Worm (Caenorhabditis elegans): ENCODE data around the gene sir-2.1.

sir-2.1 gene

DNA sequence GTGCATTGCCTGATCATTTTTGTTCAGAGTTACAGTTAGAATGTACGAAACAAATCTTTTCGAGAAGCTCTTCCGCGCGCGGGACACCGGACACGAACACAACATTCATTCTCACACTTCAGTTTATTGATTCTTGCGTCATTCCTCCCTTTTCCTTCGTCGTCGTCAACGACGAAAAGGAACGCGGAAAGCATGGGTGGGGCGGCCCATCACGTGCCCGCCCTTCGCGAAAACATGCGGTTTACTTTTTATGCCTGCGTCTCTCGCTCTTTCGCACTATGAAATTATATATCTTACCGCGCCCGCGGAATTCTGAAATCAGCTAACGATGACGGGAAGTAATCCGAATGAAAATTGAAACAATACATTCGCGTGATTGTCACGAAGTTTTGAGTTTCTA, 14.6 kb upstream of the sir-2.1 start (continued):
- no peak for TF ChIP-seq zip-11 (GFP tag; IDR thresholded peaks at IDR 0.05)
- peak; percentile 16 for TF ChIP-seq nhr-11 (tag; optimal IDR thresholded peaks at IDR 0.05)
- no peak for TF ChIP-seq Y105C5A.15 (GFP tag; IDR thresholded peaks at IDR 0.05)
- no peak for TF ChIP-seq madf-5 (GFP tag; IDR thresholded peaks at IDR 0.05)
- TF ChIP-seq unc-130 (GFP tag; optimal IDR thresholded peaks at IDR 0.05), result peak; percentile 24
- TF ChIP-seq arid-1 (GFP tag; conservative IDR thresholded peaks at IDR 0.05), result no peak
- peak; percentile 82 for TF ChIP-seq hlh-11 (tag; optimal IDR thresholded peaks at IDR 0.05)
- TF ChIP-seq ZK546.5 (tag; optimal IDR thresholded peaks at IDR 0.05), result no peak
- TF ChIP-seq tra-1 (GFP tag; IDR thresholded peaks at IDR 0.05), result 0 out of 2 replicates have a peak, but pooled peaks have one; percentile 40
- no peak for TF ChIP-seq set-16 (GFP tag; IDR thresholded peaks at IDR 0.05)
- TF ChIP-seq mes-2 (tag; optimal IDR thresholded peaks at IDR 0.05; ENCODE audit: poor library complexity, severe bottlenecking), result peak; percentile 21
- no peak for TF ChIP-seq tag-97 (GFP tag; IDR thresholded peaks at IDR 0.05)

DNA sequence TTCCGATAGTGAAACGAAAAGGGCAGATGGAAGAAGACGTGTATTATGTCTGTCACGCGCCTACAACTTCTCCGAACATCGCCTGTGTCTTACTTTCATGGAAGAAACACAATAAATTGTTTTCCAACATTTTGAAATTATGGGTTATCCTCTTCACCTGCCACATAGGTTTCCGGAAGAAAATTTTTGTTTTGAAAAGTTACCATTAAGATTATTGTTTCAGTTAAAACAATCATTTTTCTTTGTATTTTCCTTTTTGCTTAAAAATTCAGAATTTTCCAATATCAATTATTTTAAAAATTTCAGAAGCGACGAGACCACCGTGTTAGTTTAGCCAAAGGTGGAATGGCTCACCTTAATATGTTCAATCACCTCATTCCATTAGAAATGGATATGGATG, 8.6 kb upstream of the sir-2.1 start, which contains the start of gene mask-1:
Gene mask-1, plus strand, starts transcription at position 301 of the 400 bp plus-strand sequence.
- TF ChIP-seq T20F7.1 (GFP tag; optimal IDR thresholded peaks at IDR 0.05) (no peak), mxl-2 (GFP tag; conservative IDR thresholded peaks at IDR 0.05) (no peak), lin-29 (GFP tag; IDR thresholded peaks at IDR 0.05) (no peak), tag-97 (GFP tag; IDR thresholded peaks at IDR 0.05) (no peak), madf-9 (GFP tag; conservative IDR thresholded peaks at IDR 0.05) (no peak), hlh-11 (tag; optimal IDR thresholded peaks at IDR 0.05) (no peak), ztf-7 (tag; optimal IDR thresholded peaks at IDR 0.05) (no peak), dmd-8 (GFP tag; IDR thresholded peaks at IDR 0.05) (no peak), cey-2 (tag; optimal IDR thresholded peaks at IDR 0.05; ENCODE audit: borderline replicate concordance, insufficient read depth) (no peak), F10B5.3 (tag; optimal IDR thresholded peaks at IDR 0.05) (no peak), T26A8.4 (GFP tag; IDR thresholded peaks at IDR 0.05) (no peak), ceh-20 (GFP tag; IDR thresholded peaks at IDR 0.05) (no peak), ztf-11 (tag; optimal IDR thresholded peaks at IDR 0.05) (no peak), ceh-28 (tag; optimal IDR thresholded peaks at IDR 0.05) (no peak)

DNA sequence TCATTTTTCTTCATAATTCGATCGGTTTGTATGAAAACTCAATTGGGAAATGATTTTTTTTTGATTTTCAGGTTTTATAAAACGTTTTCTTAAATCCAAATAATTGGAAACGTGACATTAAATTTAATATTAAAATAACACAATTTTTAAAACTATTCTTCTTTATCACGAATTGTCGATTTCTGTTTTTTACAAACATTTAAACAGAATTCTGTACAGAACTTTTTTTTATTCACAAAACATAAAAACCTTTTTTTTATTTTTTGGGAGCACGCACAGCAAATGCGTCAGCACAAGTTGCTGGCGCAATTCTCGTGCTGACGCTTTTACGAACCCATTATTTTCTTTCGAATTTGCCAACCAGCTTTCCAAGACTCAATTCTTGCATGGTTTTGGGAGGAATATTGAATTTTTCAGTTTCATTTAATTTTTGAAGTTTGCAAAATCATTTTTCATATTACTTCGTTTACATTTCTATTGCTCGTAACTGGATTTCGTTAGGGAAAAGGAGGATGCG, 7.8 kb upstream of the sir-2.1 start, which contains the start of gene mpz-5:
Gene mpz-5, minus strand, starts transcription at position 51 of the 517 bp plus-strand sequence.
- TF ChIP-seq hif-1 (tag; optimal IDR thresholded peaks at IDR 0.05) (peak in 1 of 2 experiments; percentile 37), ctbp-1 (GFP tag; IDR thresholded peaks at IDR 0.05) (0 out of 2 replicates have a peak, but pooled peaks have one; percentile 9), lin-38 (GFP tag; IDR thresholded peaks at IDR 0.05) (peak; percentile 74), T20F7.1 (GFP tag; optimal IDR thresholded peaks at IDR 0.05) (peak; percentile 53), hmg-1.1 (GFP tag; IDR thresholded peaks at IDR 0.05) (peak; percentile 61; the same call in 1 of the 2 replicates), mes-2 (tag; optimal IDR thresholded peaks at IDR 0.05; ENCODE audit: poor library complexity, severe bottlenecking) (peak; percentile 69), hlh-30 (tag; optimal IDR thresholded peaks at IDR 0.05; ENCODE audit: insufficient read depth) (peak; percentile 59), T26A8.4 (GFP tag; IDR thresholded peaks at IDR 0.05) (peak; percentile 40; the same call in 1 of the 2 replicates), snpc-1.2 (GFP tag; IDR thresholded peaks at IDR 0.05) (0 out of 2 replicates have a peak, but pooled peaks have one; percentile 55), tra-1 (GFP tag; IDR thresholded peaks at IDR 0.05) (no peak), madf-9 (GFP tag; conservative IDR thresholded peaks at IDR 0.05) (0 out of 2 replicates have a peak, but pooled peaks have one; percentile 8), lsy-2 (tag; optimal IDR thresholded peaks at IDR 0.05) (peak in 1 of 2 experiments; percentile 89), ama-1 (optimal IDR thresholded peaks at IDR 0.05) (no peak), F37D6.2 (tag; optimal IDR thresholded peaks at IDR 0.05) (peak; percentile 30), php-3 (GFP tag; IDR thresholded peaks at IDR 0.05) (no peak), pha-4 (GFP tag; IDR thresholded peaks at IDR 0.05) (no peak), pha-4 (tag; optimal IDR thresholded peaks at IDR 0.05) (peak; percentile 53), nhr-102 (tag; optimal IDR thresholded peaks at IDR 0.05) (peak; percentile 41), fkh-10 (GFP tag; optimal IDR thresholded peaks at IDR 0.05) (peak; percentile 30), nhr-48 (tag; optimal IDR thresholded peaks at IDR 0.05) (peak; percentile 7), nhr-6 (tag; optimal IDR thresholded peaks at IDR 0.05) (peak; percentile 17), unc-130 (GFP tag; optimal IDR thresholded peaks at IDR 0.05) (peak; percentile 21), spr-1 (tag; optimal IDR thresholded peaks at IDR 0.05) (peak; percentile 30), mdl-1 (tag; optimal IDR thresholded peaks at IDR 0.05) (peak in 1 of 2 experiments; percentile 22), mep-1 (tag; optimal IDR thresholded peaks at IDR 0.05) (peak; percentile 67), rbr-2 (tag; optimal IDR thresholded peaks at IDR 0.05) (peak; percentile 75), dpl-1 (GFP tag; optimal IDR thresholded peaks at IDR 0.05) (peak; percentile 71), dmd-9 (GFP tag; IDR thresholded peaks at IDR 0.05) (no peak), hlh-11 (tag; optimal IDR thresholded peaks at IDR 0.05) (peak; percentile 55)
